Worm (Caenorhabditis elegans) whole organism, young adult: ENCODE results near the gene egl-45.

ENCODE experiments used
- C06A6.2 ChIP-seq: fragments of 200-800 bp; sonication (Bioruptor generic); conservative IDR thresholded peaks from 2 replicates; pipeline ENCODE4 v1.3.6; 2022; ENCODE audit warnings: missing genetic modification characterization, missing compliant biosample characterization
- C17E4.6 ChIP-seq: fragments of 200-800 bp; sonication (Bioruptor generic); IDR thresholded peaks from 2 replicates; pipeline ENCODE4 v1.3.6; 2022; ENCODE audit warnings: missing genetic modification reagents, missing genetic modification characterization, missing compliant biosample characterization
- F23B12.7 ChIP-seq: sonication (generic microtip); optimal IDR thresholded peaks from 2 replicates; lab custom pipeline; 2017; ENCODE audit warnings: missing genetic modification characterization, mild to moderate bottlenecking, missing compliant biosample characterization, antibody characterized with exemption, moderate library complexity; ENCODE audit not compliant: insufficient read depth
- F39B2.1 ChIP-seq: fragments of 200-800 bp; sonication (Bioruptor generic); IDR thresholded peaks from 2 replicates; pipeline ENCODE4 v1.3.6; 2022; ENCODE audit warnings: missing genetic modification reagents, missing genetic modification characterization, missing compliant biosample characterization
- F49E8.2 ChIP-seq: sonication (generic microtip); optimal IDR thresholded peaks from 3 replicates; lab custom pipeline; 2017; ENCODE audit warnings: missing genetic modification characterization, mild to moderate bottlenecking, missing compliant biosample characterization, antibody characterized with exemption, moderate library complexity; ENCODE audit not compliant: insufficient read depth
- F52B5.7 ChIP-seq: sonication (generic microtip); optimal IDR thresholded peaks from 2 replicates; lab custom pipeline; 2016; ENCODE audit warnings: mild to moderate bottlenecking, missing genetic modification characterization, missing compliant biosample characterization
- F55B11.4 ChIP-seq: sonication (generic microtip); optimal IDR thresholded peaks from 2 replicates; lab custom pipeline; 2016; ENCODE audit warnings: missing compliant biosample characterization, missing genetic modification characterization, borderline replicate concordance; ENCODE audit not compliant: insufficient read depth
- F57A8.1 ChIP-seq: fragments of 200-800 bp; sonication (Bioruptor generic); optimal IDR thresholded peaks from 2 replicates; lab custom pipeline; 2018; ENCODE audit warnings: mild to moderate bottlenecking, missing genetic modification characterization, moderate library complexity, missing compliant biosample characterization
- K12H6.12 ChIP-seq: fragments of 200-800 bp; sonication (Bioruptor generic); optimal IDR thresholded peaks from 2 replicates; lab custom pipeline; 2018; ENCODE audit warnings: mild to moderate bottlenecking, missing genetic modification characterization, missing compliant biosample characterization
- T07F8.4 ChIP-seq: sonication (generic microtip); optimal IDR thresholded peaks from 2 replicates; lab custom pipeline; 2016; ENCODE audit warnings: mild to moderate bottlenecking, missing genetic modification characterization, moderate library complexity, missing compliant biosample characterization
- Y53F4B.3 ChIP-seq: fragments of 200-800 bp; sonication (Bioruptor generic); IDR thresholded peaks from 2 replicates; pipeline ENCODE4 v1.3.6; 2022; ENCODE audit warnings: missing genetic modification reagents, missing genetic modification characterization, missing compliant biosample characterization
- Y53G8AR.9 ChIP-seq: fragments of 200-800 bp; sonication (Bioruptor generic); conservative IDR thresholded peaks from 2 replicates; pipeline ENCODE4 v1.3.6; 2022; ENCODE audit warnings: missing genetic modification reagents, missing genetic modification characterization, missing compliant biosample characterization
- Y67H2A.10 ChIP-seq: fragments of 200-800 bp; sonication (Bioruptor generic); conservative IDR thresholded peaks from 2 replicates; pipeline ENCODE4 v1.3.6; 2022; ENCODE audit warnings: missing genetic modification reagents, missing genetic modification characterization, missing compliant biosample characterization
- ama-1 ChIP-seq, 3 experiments: fragments of 150-350 bp in 1 of 3; sonication (generic microtip) in 2 of 3; optimal IDR thresholded peaks; 2 replicates each; lab custom pipeline; 2014 to 2018; ENCODE audit warnings: missing biosample characterization in 2 of 3, missing genetic modification characterization in 2 of 3, missing genetic modification reagents in 2 of 3
- aptf-2 ChIP-seq: fragments of 200-800 bp; sonication (Bioruptor generic); conservative IDR thresholded peaks from 2 replicates; pipeline ENCODE4 v1.3.6; 2022; ENCODE audit warnings: missing genetic modification reagents, missing genetic modification characterization, missing compliant biosample characterization
- atf-7 ChIP-seq: sonication (generic microtip); optimal IDR thresholded peaks from 2 replicates; lab custom pipeline; 2017; ENCODE audit warnings: mild to moderate bottlenecking, missing genetic modification characterization, missing compliant biosample characterization
- attf-3 ChIP-seq: fragments of 200-800 bp; sonication (Bioruptor generic); conservative IDR thresholded peaks from 2 replicates; pipeline ENCODE4 v1.3.6; 2022; ENCODE audit warnings: missing genetic modification reagents, missing genetic modification characterization, missing compliant biosample characterization
- attf-5 ChIP-seq: fragments of 200-800 bp; sonication (Bioruptor generic); optimal IDR thresholded peaks from 2 replicates; lab custom pipeline; 2018; ENCODE audit warnings: mild to moderate bottlenecking, missing genetic modification characterization, missing compliant biosample characterization
- bed-1 ChIP-seq: fragments of 200-800 bp; sonication (Bioruptor generic); IDR thresholded peaks from 2 replicates; pipeline ENCODE4 v1.3.6; 2022; ENCODE audit warnings: missing genetic modification reagents, missing genetic modification characterization, missing compliant biosample characterization
- ceh-40 ChIP-seq: fragments of 200-800 bp; sonication (Bioruptor generic); IDR thresholded peaks from 2 replicates; pipeline ENCODE4 v1.3.6; 2022; ENCODE audit warnings: missing genetic modification characterization, missing compliant biosample characterization
- ceh-58 ChIP-seq: fragments of 200-800 bp; sonication (Bioruptor generic); IDR thresholded peaks from 2 replicates; pipeline ENCODE4 v1.3.6; 2022; ENCODE audit warnings: missing genetic modification characterization, missing compliant biosample characterization
- chd-7 ChIP-seq: sonication (generic microtip); optimal IDR thresholded peaks from 2 replicates; lab custom pipeline; 2016; ENCODE audit warnings: mild to moderate bottlenecking, missing genetic modification characterization, moderate library complexity, missing compliant biosample characterization
- efl-1 ChIP-seq: fragments of 150-350 bp; optimal IDR thresholded peaks from 2 replicates; lab custom pipeline; 2014; ENCODE audit warnings: missing biosample characterization, missing genetic modification reagents, missing genetic modification characterization
- gei-17 ChIP-seq: fragments of 200-800 bp; sonication (Bioruptor generic); optimal IDR thresholded peaks from 2 replicates; lab custom pipeline; 2018; ENCODE audit warnings: mild to moderate bottlenecking, missing genetic modification characterization, missing compliant biosample characterization
- him-1 ChIP-seq: sonication (generic microtip); optimal IDR thresholded peaks from 2 replicates; lab custom pipeline; 2016; ENCODE audit warnings: missing genotype, missing genetic modification reagents, missing genetic modification characterization, missing compliant biosample characterization
- hlh-12 ChIP-seq: sonication (generic microtip); optimal IDR thresholded peaks from 2 replicates; lab custom pipeline; 2016; ENCODE audit warnings: missing genetic modification characterization, missing compliant biosample characterization
- hrde-1 ChIP-seq: sonication (generic microtip); optimal IDR thresholded peaks from 2 replicates; lab custom pipeline; 2016; ENCODE audit warnings: missing genetic modification characterization, mild to moderate bottlenecking, missing compliant biosample characterization, moderate library complexity, missing genotype, missing genetic modification reagents, borderline replicate concordance
- hsf-1 ChIP-seq: fragments of 200-800 bp; sonication (Bioruptor generic); IDR thresholded peaks from 2 replicates; pipeline ENCODE4 v1.3.6; 2022; ENCODE audit warnings: missing genetic modification reagents, missing genetic modification characterization, missing compliant biosample characterization
- let-607 ChIP-seq, 2 experiments: fragments of 200-800 bp in 1 of 2; sonication (Bioruptor generic) in 1 of 2; sonication (generic microtip) in 1 of 2; optimal IDR thresholded peaks; 2 replicates each; lab custom pipeline; 2016 to 2018; ENCODE audit warnings: mild to moderate bottlenecking in 2 of 2, missing compliant biosample characterization in 2 of 2, missing genetic modification characterization in 2 of 2, moderate library complexity in 2 of 2, missing genotype in 1 of 2
- lin-26 ChIP-seq: fragments of 200-800 bp; sonication (Bioruptor generic); IDR thresholded peaks from 2 replicates; pipeline ENCODE4 v1.3.6; 2022; ENCODE audit warnings: missing genetic modification reagents, missing genetic modification characterization, missing compliant biosample characterization
- lin-54 ChIP-seq: fragments of 200-800 bp; sonication (Bioruptor generic); optimal IDR thresholded peaks from 2 replicates; lab custom pipeline; 2018; ENCODE audit warnings: mild to moderate bottlenecking, missing genetic modification characterization, missing compliant biosample characterization
- lsl-1 ChIP-seq: fragments of 200-800 bp; sonication (Bioruptor generic); optimal IDR thresholded peaks from 2 replicates; lab custom pipeline; 2018; ENCODE audit warnings: mild to moderate bottlenecking, missing genetic modification characterization, moderate library complexity, missing compliant biosample characterization
- madf-10 ChIP-seq: sonication (generic microtip); optimal IDR thresholded peaks from 2 replicates; lab custom pipeline; 2016; ENCODE audit warnings: mild to moderate bottlenecking, missing genetic modification characterization, missing compliant biosample characterization
- mes-4 ChIP-seq: sonication (generic microtip); optimal IDR thresholded peaks from 2 replicates; lab custom pipeline; 2016; ENCODE audit warnings: missing genotype, missing genetic modification characterization, missing compliant biosample characterization
- nfya-2 ChIP-seq: fragments of 200-800 bp; sonication (Bioruptor generic); IDR thresholded peaks from 2 replicates; pipeline ENCODE4 v1.3.6; 2022; ENCODE audit warnings: missing genetic modification reagents, missing genetic modification characterization, missing compliant biosample characterization
- nhr-120 ChIP-seq: fragments of 200-800 bp; sonication (Bioruptor generic); IDR thresholded peaks from 2 replicates; pipeline ENCODE4 v1.3.6; 2022; ENCODE audit warnings: missing genetic modification characterization, missing compliant biosample characterization
- nhr-27 ChIP-seq: fragments of 200-800 bp; sonication (Bioruptor generic); optimal IDR thresholded peaks from 2 replicates; lab custom pipeline; 2018; ENCODE audit warnings: mild to moderate bottlenecking, missing genetic modification characterization, moderate library complexity, missing compliant biosample characterization
- nhr-80 ChIP-seq: sonication (generic microtip); optimal IDR thresholded peaks from 2 replicates; lab custom pipeline; 2016; ENCODE audit warnings: missing genetic modification characterization, missing compliant biosample characterization
- pbrm-1 ChIP-seq: fragments of 200-800 bp; sonication (Bioruptor generic); IDR thresholded peaks from 2 replicates; pipeline ENCODE4 v1.3.6; 2022; ENCODE audit warnings: missing genetic modification reagents, missing genetic modification characterization, missing compliant biosample characterization
- rpc-1 ChIP-seq, 2 experiments: fragments of 150-350 bp in 1 of 2; sonication (generic microtip) in 1 of 2; optimal IDR thresholded peaks; 2 replicates each; lab custom pipeline; 2014 to 2018; ENCODE audit warnings: missing biosample characterization in 1 of 2, missing genetic modification characterization in 1 of 2, missing genetic modification reagents in 1 of 2, missing genotype in 1 of 2
- somi-1 ChIP-seq: fragments of 200-800 bp; sonication (Bioruptor generic); optimal IDR thresholded peaks from 2 replicates; lab custom pipeline; 2018; ENCODE audit warnings: mild to moderate bottlenecking, missing genetic modification characterization, missing compliant biosample characterization
- tbp1 ChIP-seq: fragments of 200-800 bp; sonication (Bioruptor generic); optimal IDR thresholded peaks from 2 replicates; lab custom pipeline; 2018; ENCODE audit warnings: mild to moderate bottlenecking, missing genetic modification characterization, missing compliant biosample characterization
- tbx-9 ChIP-seq: sonication (generic microtip); optimal IDR thresholded peaks from 2 replicates; lab custom pipeline; 2016; ENCODE audit warnings: borderline replicate concordance, missing genetic modification characterization, inconsistent platforms, missing compliant biosample characterization
- unc-130 ChIP-seq: sonication (generic microtip); optimal IDR thresholded peaks from 2 replicates; lab custom pipeline; 2016; ENCODE audit warnings: missing genetic modification reagents, missing genetic modification characterization, missing compliant biosample characterization
- zfh-2 ChIP-seq: fragments of 200-800 bp; sonication (Bioruptor generic); conservative IDR thresholded peaks from 2 replicates; pipeline ENCODE4 v1.3.6; 2022; ENCODE audit warnings: missing genetic modification reagents, missing genetic modification characterization, missing compliant biosample characterization
- ztf-3 ChIP-seq: fragments of 200-800 bp; sonication (Bioruptor generic); optimal IDR thresholded peaks from 2 replicates; lab custom pipeline; 2018; ENCODE audit warnings: mild to moderate bottlenecking, missing genetic modification characterization, missing compliant biosample characterization

egl-45 gene

ce11 chrIII:7855468-7855867 is 27.0 kb upstream of the egl-45 start (continued):
- TF ChIP-seq F55B11.4 (tag; lab: Kevin White, UChicago) (no peak), bed-1 (GFP tag; lab: Robert Waterston, UW) (no peak), ceh-40 (no peak), C06A6.2 (GFP tag; lab: Robert Waterston, UW) (no peak), T07F8.4 (tag; lab: Kevin White, UChicago) (no peak), attf-3 (GFP tag; lab: Robert Waterston, UW) (no peak), F49E8.2 (tag; lab: Kevin White, UChicago) (peak; percentile 82), ceh-58 (GFP tag; lab: Robert Waterston, UW) (no peak), lsl-1 (GFP tag; lab: Kevin White, UChicago) (peak; percentile 49), chd-7 (tag; lab: Kevin White, UChicago) (no peak), lin-26 (GFP tag; lab: Robert Waterston, UW) (peak; percentile 77), mes-4 (tag; lab: Kevin White, UChicago) (no peak), C17E4.6 (GFP tag; lab: Robert Waterston, UW) (0 out of 2 replicates have a peak, but pooled peaks have one; percentile 11), F23B12.7 (tag; lab: Kevin White, UChicago) (no peak), zfh-2 (GFP tag; lab: Robert Waterston, UW) (no peak), Y67H2A.10 (GFP tag; lab: Robert Waterston, UW) (no peak), lin-54 (peak; percentile 68), nfya-2 (no peak), tbx-9 (tag; lab: Kevin White, UChicago) (no peak), efl-1 (GFP tag; lab: Kevin White, UChicago) (peak; percentile 14), ztf-3 (GFP tag; lab: Kevin White, UChicago) (no peak), Y53F4B.3 (GFP tag; lab: Robert Waterston, UW) (no peak), madf-10 (no peak), gei-17 (GFP tag; lab: Kevin White, UChicago) (no peak), him-1 (peak; percentile 53), nhr-120 (GFP tag; lab: Robert Waterston, UW) (no peak), nhr-27 (tag; lab: Kevin White, UChicago) (no peak), tbp1 (GFP tag; lab: Kevin White, UChicago) (no peak), aptf-2 (no peak), hlh-12 (no peak), hrde-1 (tag; lab: Kevin White, UChicago) (peak; percentile 76), let-607 (tag; optimal IDR thresholded peaks at IDR 0.05; lab: Kevin White, UChicago) (no peak), F39B2.1 (GFP tag; lab: Robert Waterston, UW) (peak; percentile 48; the same call in 1 of the 2 replicates), attf-5 (GFP tag; lab: Kevin White, UChicago) (no peak), F57A8.1 (GFP tag; lab: Kevin White, UChicago) (no peak), Y53G8AR.9 (GFP tag; lab: Robert Waterston, UW) (peak; percentile 53; the same call in 1 of the 2 replicates)
- TF ChIP-seq, all 124 proteins: peak for 37

ce11 chrIII:7854494-7855184 is 26.2 kb upstream of the egl-45 start, which contains the start of gene rpl-35:
Gene rpl-35 (plus strand): TSS chrIII:7855134.
- peak; percentile 100 for TF ChIP-seq Y53G8AR.9 (GFP tag; lab: Robert Waterston, UW)
- TF ChIP-seq somi-1 (GFP tag; lab: Kevin White, UChicago), result peak; percentile 99
- peak; percentile 100 for TF ChIP-seq pbrm-1 (GFP tag; lab: Robert Waterston, UW)
- TF ChIP-seq unc-130 (GFP tag; lab: Kevin White, UChicago), result peak; percentile 98
- peak; percentile 99 for TF ChIP-seq F52B5.7 (tag; lab: Kevin White, UChicago)
- TF ChIP-seq hsf-1 (GFP tag; lab: Robert Waterston, UW), result peak; percentile 93
- peak; percentile 45 for TF ChIP-seq rpc-1 (optimal IDR thresholded peaks at IDR 0.05; lab: Kevin White, UChicago)
- TF ChIP-seq rpc-1 (tag; optimal IDR thresholded peaks at IDR 0.05; lab: Kevin White, UChicago), result peak; percentile 21
- peak; percentile 98 for TF ChIP-seq atf-7 (tag; lab: Kevin White, UChicago)
- peak; percentile 99 for TF ChIP-seq K12H6.12 (tag; lab: Kevin White, UChicago)
- peak; percentile 91 for TF ChIP-seq T07F8.4 (tag; lab: Kevin White, UChicago)
- peak; percentile 97 for TF ChIP-seq Y67H2A.10 (GFP tag; lab: Robert Waterston, UW)
- peak; percentile 92 for TF ChIP-seq attf-3 (GFP tag; lab: Robert Waterston, UW)
- peak; percentile 10 for TF ChIP-seq ama-1 (optimal IDR thresholded peaks at IDR 0.05; lab: Kevin White, UChicago)
- peak; percentile 62 to 79 for TF ChIP-seq ama-1 (GFP tag; optimal IDR thresholded peaks at IDR 0.05; lab: Kevin White, UChicago)
- TF ChIP-seq nhr-80 (tag; lab: Kevin White, UChicago), result peak; percentile 98
